Fruit fly (Drosophila melanogaster) whole organism, embryonic: ENCODE measurements around the gene mio.

Source experiments
- CG10209 ChIP-seq: fragments of 200-800 bp; sonication (Bioruptor generic); optimal IDR thresholded peaks from 3 replicates; lab custom pipeline; 2017; ENCODE audit warnings: missing biosample characterization, mild to moderate bottlenecking, missing genetic modification characterization, missing genetic modification reagents
- CG10462 ChIP-seq: fragments of 200-800 bp; sonication (Bioruptor generic); optimal IDR thresholded peaks from 2 replicates; lab custom pipeline; 2016; ENCODE audit warnings: missing biosample characterization, missing genetic modification characterization
- CG11696 ChIP-seq: fragments of 200-800 bp; sonication (Bioruptor generic); IDR thresholded peaks from 2 replicates; pipeline ENCODE4 v1.3.6; 2022; ENCODE audit warnings: missing biosample characterization, missing genetic modification characterization
- CG13287 ChIP-seq: fragments of 200-800 bp; sonication (Bioruptor generic); IDR thresholded peaks from 2 replicates; pipeline ENCODE4 v1.3.6; 2022; ENCODE audit warnings: missing biosample characterization, missing genetic modification characterization; ENCODE audit not compliant: partially characterized antibody
- CG13296 ChIP-seq: fragments of 200-800 bp; sonication (Bioruptor generic); optimal IDR thresholded peaks from 3 replicates; lab custom pipeline; 2018; ENCODE audit warnings: missing biosample characterization, mild to moderate bottlenecking, missing genetic modification characterization
- CG17186 ChIP-seq: fragments of 200-800 bp; sonication (Bioruptor generic); optimal IDR thresholded peaks from 3 replicates; lab custom pipeline; 2017; ENCODE audit warnings: missing biosample characterization, missing genetic modification reagents, missing genetic modification characterization
- CG18599 ChIP-seq: fragments of 200-800 bp; sonication (Bioruptor generic); optimal IDR thresholded peaks from 3 replicates; lab custom pipeline; 2017; ENCODE audit warnings: missing biosample characterization, missing genetic modification characterization, mild to moderate bottlenecking, moderate library complexity, missing genetic modification reagents
- CG18619 ChIP-seq: fragments of 200-800 bp; sonication (Bioruptor generic); optimal IDR thresholded peaks from 3 replicates; lab custom pipeline; 2017; ENCODE audit warnings: missing biosample characterization, mild to moderate bottlenecking, missing genetic modification characterization
- CG2120 ChIP-seq: fragments of 200-800 bp; sonication (Bioruptor generic); optimal IDR thresholded peaks from 3 replicates; lab custom pipeline; 2016; ENCODE audit warnings: missing biosample characterization, missing genetic modification characterization
- CG30431 ChIP-seq: fragments of 200-800 bp; sonication (Bioruptor generic); optimal IDR thresholded peaks from 2 replicates; lab custom pipeline; 2017; ENCODE audit warnings: missing biosample characterization, missing genetic modification characterization
- CG3163 ChIP-seq: fragments of 200-800 bp; sonication (Bioruptor generic); optimal IDR thresholded peaks from 3 replicates; lab custom pipeline; 2016; ENCODE audit warnings: missing biosample characterization, missing genetic modification characterization
- CG32767 ChIP-seq: fragments of 200-800 bp; sonication (Bioruptor generic); IDR thresholded peaks from 2 replicates; pipeline ENCODE4 v1.3.6; 2022; ENCODE audit warnings: missing biosample characterization, missing genetic modification characterization
- CG3726 ChIP-seq: fragments of 200-800 bp; sonication (Bioruptor generic); IDR thresholded peaks from 3 replicates; pipeline ENCODE4, ENCODE4 v1.3.6; 2022; ENCODE audit warnings: missing biosample characterization, missing genetic modification characterization
- CG4854 ChIP-seq: fragments of 200-800 bp; sonication (Bioruptor generic); optimal IDR thresholded peaks from 2 replicates; lab custom pipeline; 2016; ENCODE audit warnings: missing biosample characterization, missing genetic modification characterization, inconsistent platforms
- CG8290 ChIP-seq, 3 experiments: fragments of 200-800 bp; sonication (Bioruptor generic); optimal IDR thresholded peaks; 2 replicates each; lab custom pipeline; 2016 to 2019; ENCODE audit warnings: missing biosample characterization in 3 of 3, missing genetic modification characterization in 3 of 3, mild to moderate bottlenecking in 2 of 3, moderate library complexity in 1 of 3
- CG8765 ChIP-seq: fragments of 200-800 bp; sonication (Bioruptor generic); IDR thresholded peaks from 2 replicates; pipeline ENCODE4 v1.3.6; 2022; ENCODE audit warnings: missing biosample characterization, missing genetic modification characterization
- Chrac-16 ChIP-seq: fragments of 200-800 bp; sonication (Bioruptor generic); optimal IDR thresholded peaks from 3 replicates; lab custom pipeline; 2016; ENCODE audit warnings: missing biosample characterization, missing genetic modification characterization
- Dad ChIP-seq: fragments of 200-800 bp; sonication (Bioruptor generic); optimal IDR thresholded peaks from 3 replicates; lab custom pipeline; 2016; ENCODE audit warnings: missing biosample characterization, missing genetic modification characterization
- Dfd ChIP-seq, 2 experiments: fragments of >200 bp; optimal IDR thresholded peaks; 2 replicates each; lab custom pipeline; 2017; ENCODE audit warnings: missing biosample characterization in 2 of 2, missing genetic modification characterization in 2 of 2
- Dref ChIP-seq: fragments of 200-800 bp; sonication (Bioruptor generic); IDR thresholded peaks from 2 replicates; pipeline ENCODE4 v1.3.6; 2022; ENCODE audit warnings: missing biosample characterization, missing genetic modification characterization
- ERR ChIP-seq: fragments of 200-800 bp; sonication (Bioruptor generic); optimal IDR thresholded peaks from 2 replicates; lab custom pipeline; 2016; ENCODE audit warnings: missing biosample characterization, missing genetic modification characterization
- H2.0 ChIP-seq: fragments of 200-800 bp; sonication (Bioruptor generic); IDR thresholded peaks from 2 replicates; pipeline ENCODE4 v1.3.6; 2022; ENCODE audit warnings: missing biosample characterization, missing genetic modification characterization
- Hey ChIP-seq: fragments of 200-800 bp; sonication (Bioruptor generic); optimal IDR thresholded peaks from 3 replicates; lab custom pipeline; 2018; ENCODE audit warnings: missing biosample characterization, mild to moderate bottlenecking, missing genetic modification characterization
- Hmr ChIP-seq: fragments of 200-800 bp; sonication (Bioruptor generic); optimal IDR thresholded peaks from 3 replicates; lab custom pipeline; 2017; ENCODE audit warnings: mild to moderate bottlenecking, missing biosample characterization, missing genetic modification reagents, missing genetic modification characterization
- Lhr ChIP-seq: fragments of 200-800 bp; sonication (Bioruptor generic); optimal IDR thresholded peaks from 3 replicates; lab custom pipeline; 2017; ENCODE audit warnings: mild to moderate bottlenecking, missing biosample characterization, missing genetic modification reagents, missing genetic modification characterization
- Max ChIP-seq: fragments of 200-800 bp; sonication (Bioruptor generic); optimal IDR thresholded peaks from 2 replicates; lab custom pipeline; 2016; ENCODE audit warnings: missing biosample characterization, mild to moderate bottlenecking, missing genetic modification characterization
- NC2β ChIP-seq: fragments of 200-800 bp; sonication (Bioruptor generic); optimal IDR thresholded peaks from 2 replicates; lab custom pipeline; 2016; ENCODE audit warnings: missing biosample characterization, missing genetic modification characterization
- Ptx1 ChIP-seq: fragments of 200-800 bp; sonication (Bioruptor generic); IDR thresholded peaks from 2 replicates; pipeline ENCODE4 v1.3.6; 2022; ENCODE audit warnings: missing biosample characterization, missing genetic modification characterization
- Trl ChIP-seq, 3 experiments: fragments of >200 bp in 2 of 3; fragments of 200-800 bp in 1 of 3; sonication (Bioruptor generic) in 1 of 3; optimal IDR thresholded peaks; 2 replicates in 1 of 3; 3 replicates in 2 of 3; lab custom pipeline; 2016 to 2017; ENCODE audit warnings: missing biosample characterization in 1 of 3, missing genetic modification characterization in 1 of 3
- ara ChIP-seq: fragments of 200-800 bp; sonication (Bioruptor generic); IDR thresholded peaks from 2 replicates; pipeline ENCODE4 v1.3.6; 2022; ENCODE audit warnings: missing biosample characterization, missing genetic modification characterization
- bsh ChIP-seq, 2 experiments: fragments of 200-800 bp; sonication (Bioruptor generic); optimal IDR thresholded peaks; 2 replicates each; lab custom pipeline; 2017 to 2018; ENCODE audit warnings: mild to moderate bottlenecking in 2 of 2, missing biosample characterization in 2 of 2, missing genetic modification characterization in 2 of 2, moderate library complexity in 1 of 2
- cad ChIP-seq: fragments of >200 bp; optimal IDR thresholded peaks from 2 replicates; lab custom pipeline; 2017; ENCODE audit warnings: missing biosample characterization, missing genetic modification characterization
- cg ChIP-seq: fragments of 200-800 bp; sonication (Bioruptor generic); optimal IDR thresholded peaks from 3 replicates; lab custom pipeline; 2019; ENCODE audit warnings: missing biosample characterization, mild to moderate bottlenecking, missing genetic modification characterization, moderate library complexity
- ci ChIP-seq: fragments of 200-800 bp; sonication (Bioruptor generic); IDR thresholded peaks from 3 replicates; pipeline ENCODE4 v1.3.6; 2022; ENCODE audit warnings: missing biosample characterization, missing genetic modification characterization
- crol ChIP-seq: fragments of 200-800 bp; sonication (Bioruptor generic); IDR thresholded peaks from 2 replicates; pipeline ENCODE4 v1.3.6; 2022; ENCODE audit warnings: missing biosample characterization, missing genetic modification characterization
- disco-r ChIP-seq: fragments of 200-800 bp; sonication (Bioruptor generic); optimal IDR thresholded peaks from 2 replicates; lab custom pipeline; 2016; ENCODE audit warnings: missing biosample characterization, missing genetic modification characterization
- emc ChIP-seq: fragments of 200-800 bp; sonication (Bioruptor generic); optimal IDR thresholded peaks from 2 replicates; lab custom pipeline; 2016; ENCODE audit warnings: missing biosample characterization, missing genetic modification characterization
- gfzf ChIP-seq: fragments of 200-800 bp; sonication (Bioruptor generic); optimal IDR thresholded peaks from 2 replicates; lab custom pipeline; 2016; ENCODE audit warnings: missing biosample characterization, mild to moderate bottlenecking, missing genetic modification characterization, moderate library complexity
- lov ChIP-seq, 2 experiments: fragments of 200-800 bp in 1 of 2; fragments of >200 bp in 1 of 2; sonication (Bioruptor generic) in 1 of 2; IDR thresholded peaks in 1 of 2; optimal IDR thresholded peaks in 1 of 2; 2 replicates in 1 of 2; 3 replicates in 1 of 2; pipeline versions ENCODE4 v1.3.6 to Lab custom; 2017 to 2022; ENCODE audit warnings: missing biosample characterization in 1 of 2, missing genetic modification characterization in 1 of 2
- nerfin-2 ChIP-seq: fragments of 200-800 bp; sonication (Bioruptor generic); IDR thresholded peaks from 2 replicates; pipeline ENCODE4 v1.3.6; 2022; ENCODE audit warnings: missing biosample characterization, missing genetic modification characterization; ENCODE audit not compliant: partially characterized antibody
- ranshi ChIP-seq: fragments of 200-800 bp; sonication (Bioruptor generic); IDR thresholded peaks from 2 replicates; pipeline ENCODE4 v1.3.6; 2022; ENCODE audit warnings: missing biosample characterization, missing genetic modification characterization
- row ChIP-seq: fragments of 200-800 bp; sonication (Bioruptor generic); IDR thresholded peaks from 3 replicates; pipeline ENCODE4 v1.3.6; 2022; ENCODE audit warnings: missing biosample characterization, missing genetic modification characterization
- run ChIP-seq: fragments of 200-800 bp; sonication (Bioruptor generic); optimal IDR thresholded peaks from 3 replicates; lab custom pipeline; 2018; ENCODE audit warnings: missing biosample characterization, mild to moderate bottlenecking, missing genetic modification characterization
- shn ChIP-seq: fragments of 200-800 bp; sonication (Bioruptor generic); optimal IDR thresholded peaks from 3 replicates; lab custom pipeline; 2016; ENCODE audit warnings: missing biosample characterization, missing genetic modification characterization
- tup ChIP-seq: fragments of 200-800 bp; sonication (Bioruptor generic); optimal IDR thresholded peaks from 2 replicates; lab custom pipeline; 2016; ENCODE audit warnings: missing biosample characterization, mild to moderate bottlenecking, missing genetic modification characterization, moderate library complexity
- wdn ChIP-seq: fragments of 200-800 bp; sonication (Bioruptor generic); IDR thresholded peaks from 2 replicates; pipeline ENCODE4 v1.3.6; 2022; ENCODE audit warnings: missing biosample characterization, missing genetic modification characterization
- zf30C ChIP-seq: fragments of 200-800 bp; sonication (Bioruptor generic); optimal IDR thresholded peaks from 3 replicates; lab custom pipeline; 2018; ENCODE audit warnings: missing biosample characterization, mild to moderate bottlenecking, missing genetic modification characterization

The mio gene

dm6 chr2L:2226259-2227121, 9.4 kb downstream of the mio start, which contains the start of the genes CG15387 and sau (continued):
- peak; percentile 88 for TF ChIP-seq CG4854 (GFP tag; lab: Kevin White, UChicago)
- peak; percentile 84 for TF ChIP-seq Ptx1 (GFP tag; lab: Robert Waterston, UW)
- TF ChIP-seq Hey, result peak; percentile 33
- peak; percentile 73 for TF ChIP-seq cg
- peak; percentile 90 for TF ChIP-seq CG18599 (GFP tag; lab: Kevin White, UChicago)
- TF ChIP-seq nerfin-2 (GFP tag; lab: Robert Waterston, UW), result peak; percentile 85
- TF ChIP-seq CG3726 (GFP tag; lab: Robert Waterston, UW), result peak; percentile 52; the same call in 1 of the 3 replicates
- TF ChIP-seq crol (GFP tag; lab: Robert Waterston, UW), result no peak
- TF ChIP-seq Max (GFP tag; lab: Kevin White, UChicago), result peak; percentile 92
- TF ChIP-seq Chrac-16 (GFP tag; lab: Kevin White, UChicago), result peak; percentile 91
- peak; percentile 67 for TF ChIP-seq CG8765 (GFP tag; lab: Robert Waterston, UW)
- peak; percentile 79 for TF ChIP-seq CG17186 (GFP tag; lab: Kevin White, UChicago)
- TF ChIP-seq cad (GFP tag; lab: Kevin White, UChicago), result no peak
- TF ChIP-seq CG11696 (GFP tag; lab: Robert Waterston, UW), result no peak
- peak; percentile 76 for TF ChIP-seq Lhr (GFP tag; lab: Kevin White, UChicago)
- peak; percentile 86 for TF ChIP-seq CG10209 (GFP tag; lab: Kevin White, UChicago)
- TF ChIP-seq CG10462 (GFP tag; lab: Kevin White, UChicago), result peak; percentile 73
- no peak for TF ChIP-seq lov (optimal IDR thresholded peaks at IDR 0.05; lab: Kevin White, UChicago)
- peak; percentile 76; the same call in 2 of the 3 replicates for TF ChIP-seq lov (GFP tag; IDR thresholded peaks at IDR 0.05; lab: Robert Waterston, UW)
- peak; percentile 96 for TF ChIP-seq CG2120
- TF ChIP-seq CG3163 (GFP tag; lab: Kevin White, UChicago), result peak; percentile 79
- TF ChIP-seq ci (GFP tag; lab: Robert Waterston, UW), result peak; percentile 89
- peak; percentile 36 to 87 for TF ChIP-seq bsh (GFP tag; optimal IDR thresholded peaks at IDR 0.05; lab: Kevin White, UChicago)
- TF ChIP-seq zf30C (GFP tag; lab: Kevin White, UChicago), result peak; percentile 65
- TF ChIP-seq emc, result peak; percentile 68
- peak; percentile 92 for TF ChIP-seq CG8290 (GFP tag; optimal IDR thresholded peaks at IDR 0.05; lab: Kevin White, UChicago)
- peak; percentile 70 to 88 for TF ChIP-seq CG8290 (tag; optimal IDR thresholded peaks at IDR 0.05; lab: Kevin White, UChicago)
- no peak for TF ChIP-seq Dfd (GFP tag; optimal IDR thresholded peaks at IDR 0.05; lab: Kevin White, UChicago)
- TF ChIP-seq H2.0 (GFP tag; lab: Robert Waterston, UW), result peak; percentile 85
- TF ChIP-seq CG13287 (GFP tag; lab: Robert Waterston, UW), result peak; percentile 95
- TF ChIP-seq row, result peak; percentile 94
- peak; percentile 90 for TF ChIP-seq NC2β (GFP tag; lab: Kevin White, UChicago)
- TF ChIP-seq CG18619 (GFP tag; lab: Kevin White, UChicago), result peak; percentile 78
- TF ChIP-seq Dref (GFP tag; lab: Robert Waterston, UW), result peak; percentile 49
- TF ChIP-seq CG32767 (GFP tag; lab: Robert Waterston, UW), result peak; percentile 85
- TF ChIP-seq run (tag; lab: Kevin White, UChicago), result peak; percentile 8
- peak; percentile 84 for TF ChIP-seq disco-r (GFP tag; lab: Kevin White, UChicago)
- peak; percentile 82 for TF ChIP-seq ranshi (GFP tag; lab: Robert Waterston, UW)
- TF ChIP-seq shn (GFP tag; lab: Kevin White, UChicago), result peak; percentile 93
- TF ChIP-seq ara, result peak; percentile 82
- no peak for TF ChIP-seq Trl (optimal IDR thresholded peaks at IDR 0.05; lab: Kevin White, UChicago)
- TF ChIP-seq Trl (GFP tag; optimal IDR thresholded peaks at IDR 0.05; lab: Kevin White, UChicago), result peak; percentile 96
- TF ChIP-seq ERR (GFP tag; lab: Kevin White, UChicago), result peak; percentile 80
- TF ChIP-seq wdn, result peak; percentile 73; the same call in 1 of the 2 replicates
- peak; percentile 89 for TF ChIP-seq Hmr (GFP tag; lab: Kevin White, UChicago)
- TF ChIP-seq CG30431, result peak; percentile 50
- peak; percentile 84 for TF ChIP-seq CG13296 (GFP tag; lab: Kevin White, UChicago)
- peak; percentile 79 for TF ChIP-seq tup (GFP tag; lab: Kevin White, UChicago)
- TF ChIP-seq gfzf (GFP tag; lab: Kevin White, UChicago), result peak; percentile 41
- TF ChIP-seq Dad (GFP tag; lab: Kevin White, UChicago), result peak; percentile 83
